Worm (Caenorhabditis elegans) whole organism, L4/young adult: ENCODE results near the gene W02A2.12.

Source experiments
- W03F9.2 ChIP-seq: fragments of 150-350 bp; optimal IDR thresholded peaks from 2 replicates; lab custom pipeline; 2014; ENCODE audit warnings: missing biosample characterization, missing genetic modification characterization
- dao-5 ChIP-seq: sonication (generic microtip); optimal IDR thresholded peaks from 2 replicates; lab custom pipeline; 2016; ENCODE audit warnings: missing genotype, missing genetic modification characterization, moderate library complexity, missing compliant biosample characterization
- him-1 ChIP-seq: sonication (generic microtip); optimal IDR thresholded peaks from 2 replicates; lab custom pipeline; 2016; ENCODE audit warnings: missing genotype, missing genetic modification reagents, missing genetic modification characterization, missing compliant biosample characterization

The W02A2.12 gene

ce11 chrIV:13348592-13348991, at the start of gene W02A2.12:
W02A2.12 (minus strand) TSS chrIV:13348831.
- TF ChIP-seq dao-5 (no peak), him-1 (tag; lab: Kevin White, UChicago) (no peak), W03F9.2 (tag; lab: Kevin White, UChicago) (no peak)

- TF ChIP-seq him-1 (tag; lab: Kevin White, UChicago) (no peak), dao-5 (no peak), W03F9.2 (tag; lab: Kevin White, UChicago) (no peak)
Measured at ce11 chrIV:13396375-13396774, 47.7 kb upstream of the W02A2.12 start.

- TF ChIP-seq dao-5 (no peak), him-1 (tag; lab: Kevin White, UChicago) (peak; percentile 67)
Measured at ce11 chrIV:13395255-13395654, 46.6 kb upstream of the W02A2.12 start.

- no peak for TF ChIP-seq him-1 (tag; lab: Kevin White, UChicago)
- no peak for TF ChIP-seq dao-5
- TF ChIP-seq W03F9.2 (tag; lab: Kevin White, UChicago) = no peak
Measured at ce11 chrIV:13394686-13395085, 46.1 kb upstream of the W02A2.12 start.

ce11 chrIV:13393246-13393716, 44.6 kb upstream of the W02A2.12 start:
- TF ChIP-seq W03F9.2 (tag; lab: Kevin White, UChicago) (peak; percentile 21), him-1 (tag; lab: Kevin White, UChicago) (no peak)

- TF ChIP-seq him-1 (tag; lab: Kevin White, UChicago) (no peak), dao-5 (no peak), W03F9.2 (tag; lab: Kevin White, UChicago) (no peak)
Measured at ce11 chrIV:13392230-13392629, 43.6 kb upstream of the W02A2.12 start.

ce11 chrIV:13390770-13391169, 42.1 kb upstream of the W02A2.12 start:
- TF ChIP-seq him-1 (tag; lab: Kevin White, UChicago) = no peak
- no peak for TF ChIP-seq dao-5
- no peak for TF ChIP-seq W03F9.2 (tag; lab: Kevin White, UChicago)

- TF ChIP-seq W03F9.2 (tag; lab: Kevin White, UChicago) = no peak
- no peak for TF ChIP-seq him-1 (tag; lab: Kevin White, UChicago)
- no peak for TF ChIP-seq dao-5
Measured at ce11 chrIV:13389237-13389636, 40.6 kb upstream of the W02A2.12 start.

ce11 chrIV:13388779-13389178, 40.1 kb upstream of the W02A2.12 start:
- TF ChIP-seq dao-5 (no peak), him-1 (tag; lab: Kevin White, UChicago) (peak; percentile 42)

ce11 chrIV:13386903-13387302, 38.3 kb upstream of the W02A2.12 start, which contains the start of gene lsm-3:
lsm-3 (plus strand) TSS chrIV:13387203.
- no peak for TF ChIP-seq dao-5
- no peak for TF ChIP-seq W03F9.2 (tag; lab: Kevin White, UChicago)
- no peak for TF ChIP-seq him-1 (tag; lab: Kevin White, UChicago)

- TF ChIP-seq him-1 (tag; lab: Kevin White, UChicago) (peak; percentile 22), dao-5 (no peak), W03F9.2 (tag; lab: Kevin White, UChicago) (peak; percentile 85)
Measured at ce11 chrIV:13386043-13386442, 37.4 kb upstream of the W02A2.12 start, which contains the start of the genes Y62E10A.20, Y62E10A.23 and mdt-9. Y62E10A.20 (minus strand) TSS chrIV:13386091. Y62E10A.23 (plus strand) TSS chrIV:13386324. mdt-9 (plus strand) TSS chrIV:13386380.

ce11 chrIV:13383763-13384436, 35.3 kb upstream of the W02A2.12 start, which contains the start of gene rab-19:
rab-19 (minus strand) TSS chrIV:13384386.
- no peak for TF ChIP-seq W03F9.2 (tag; lab: Kevin White, UChicago)
- TF ChIP-seq dao-5 = no peak
- no peak for TF ChIP-seq him-1 (tag; lab: Kevin White, UChicago)

- no peak for TF ChIP-seq him-1 (tag; lab: Kevin White, UChicago)
- TF ChIP-seq dao-5 = no peak
- no peak for TF ChIP-seq W03F9.2 (tag; lab: Kevin White, UChicago)
Measured at ce11 chrIV:13381823-13382222, 33.2 kb upstream of the W02A2.12 start, which contains the start of gene emc-3. emc-3 (minus strand) TSS chrIV:13381923.

- TF ChIP-seq him-1 (tag; lab: Kevin White, UChicago) (no peak), dao-5 (no peak), W03F9.2 (tag; lab: Kevin White, UChicago) (no peak)
Measured at ce11 chrIV:13380506-13380905, 31.9 kb upstream of the W02A2.12 start.

ce11 chrIV:13377716-13378115, 29.1 kb upstream of the W02A2.12 start, which contains the start of gene mau-8:
mau-8 (plus strand) TSS chrIV:13378016.
- no peak for TF ChIP-seq W03F9.2 (tag; lab: Kevin White, UChicago)
